Worm (Caenorhabditis elegans): Measurements from ENCODE around the gene ctsa-2.

The ctsa-2 gene

DNA sequence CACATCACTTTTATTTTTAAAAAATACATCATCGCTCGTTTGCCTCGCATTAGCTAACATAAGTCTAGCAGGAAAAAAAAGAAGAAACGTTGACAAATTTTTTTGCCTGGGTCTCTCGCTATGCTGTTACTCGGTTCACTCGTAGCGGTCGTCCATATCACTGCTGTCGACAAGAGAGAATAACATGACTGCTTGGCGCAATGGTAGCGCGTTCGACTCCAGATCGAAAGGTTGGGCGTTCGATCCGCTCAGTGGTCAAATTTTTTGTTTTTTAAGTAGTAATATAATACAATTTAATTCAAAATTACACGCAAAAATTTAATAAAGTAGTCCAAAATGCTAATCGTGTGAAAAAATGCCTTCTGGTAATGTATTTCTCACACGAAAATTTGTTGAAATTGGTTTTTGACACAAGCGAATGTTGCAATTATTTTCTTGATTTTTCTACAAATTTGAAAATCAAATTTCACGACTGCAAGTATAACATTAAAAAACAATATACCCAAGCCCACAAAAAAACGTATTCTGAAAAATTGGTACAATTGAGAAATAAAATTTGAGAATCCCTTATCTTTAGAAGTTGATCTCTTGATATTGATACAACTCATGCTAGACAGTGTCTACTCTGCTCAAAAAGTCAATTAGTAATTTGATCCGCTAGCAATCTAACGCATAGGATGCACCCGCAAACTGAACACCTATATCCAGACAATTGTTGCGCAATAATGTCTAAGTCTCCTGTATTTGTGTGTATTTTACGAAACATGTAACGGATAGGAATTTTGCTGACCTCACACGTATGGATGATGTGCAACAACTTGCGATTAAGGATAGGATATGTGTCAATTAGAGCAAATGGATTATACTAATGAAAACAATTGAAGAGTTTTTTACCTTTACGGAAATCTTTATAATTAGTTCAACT is 59.0 kb downstream of the ctsa-2 start (continued):
- TF ChIP-seq fkh-10 (GFP tag; optimal IDR thresholded peaks at IDR 0.05) (no peak), ttx-3 (tag; optimal IDR thresholded peaks at IDR 0.05) (peak; percentile 80), nhr-11 (tag; optimal IDR thresholded peaks at IDR 0.05) (no peak), rnt-1 (tag; optimal IDR thresholded peaks at IDR 0.05) (peak; percentile 7), syd-9 (tag; optimal IDR thresholded peaks at IDR 0.05) (peak; percentile 9), K02D7.2 (tag; optimal IDR thresholded peaks at IDR 0.05) (peak; percentile 29), Y22D7AL.16 (tag; optimal IDR thresholded peaks at IDR 0.05) (peak; percentile 62), sdc-2 (tag; optimal IDR thresholded peaks at IDR 0.05) (peak; percentile 70), ceh-31 (tag; optimal IDR thresholded peaks at IDR 0.05) (peak; percentile 7), tbx-7 (tag; optimal IDR thresholded peaks at IDR 0.05) (no peak), nfya-1 (tag; optimal IDR thresholded peaks at IDR 0.05) (peak; percentile 33), pqm-1 (tag; optimal IDR thresholded peaks at IDR 0.05) (peak; percentile 28), unc-86 (tag; optimal IDR thresholded peaks at IDR 0.05) (peak; percentile 62), pag-3 (tag; optimal IDR thresholded peaks at IDR 0.05; ENCODE audit: borderline replicate concordance) (no peak), ceh-2 (tag; optimal IDR thresholded peaks at IDR 0.05) (peak; percentile 38), hlh-30 (tag; optimal IDR thresholded peaks at IDR 0.05; ENCODE audit: insufficient read depth) (no peak), pha-4 (tag; optimal IDR thresholded peaks at IDR 0.05) (no peak), unc-55 (GFP tag; optimal IDR thresholded peaks at IDR 0.05) (no peak), elt-2 (tag; optimal IDR thresholded peaks at IDR 0.05) (peak; percentile 84)
